Fruit fly (Drosophila melanogaster) whole organism, embryonic: ENCODE results near the gene Cbp20.

Experiments
- CG1233 ChIP-seq: fragments of 200-800 bp; sonication (Bioruptor generic); optimal IDR thresholded peaks from 4 replicates; lab custom pipeline; 2018; ENCODE audit warnings: missing biosample characterization, mild to moderate bottlenecking, missing genetic modification characterization
- CG12391 ChIP-seq: fragments of 200-800 bp; sonication (Bioruptor generic); optimal IDR thresholded peaks from 3 replicates; lab custom pipeline; 2018; ENCODE audit warnings: missing biosample characterization, mild to moderate bottlenecking, missing genetic modification characterization, moderate library complexity
- CG15073 ChIP-seq: fragments of 200-800 bp; sonication (Bioruptor generic); optimal IDR thresholded peaks from 2 replicates; lab custom pipeline; 2016; ENCODE audit warnings: missing biosample characterization, missing genetic modification characterization
- CG15696 ChIP-seq: fragments of 200-800 bp; sonication (Bioruptor generic); optimal IDR thresholded peaks from 2 replicates; lab custom pipeline; 2019; ENCODE audit warnings: missing biosample characterization, mild to moderate bottlenecking, missing genetic modification characterization, moderate library complexity
- CG16815 ChIP-seq: fragments of 200-800 bp; sonication (Bioruptor generic); optimal IDR thresholded peaks from 3 replicates; lab custom pipeline; 2017; ENCODE audit warnings: missing biosample characterization, mild to moderate bottlenecking, missing genetic modification characterization
- CG17359 ChIP-seq: fragments of 200-800 bp; sonication (Bioruptor generic); optimal IDR thresholded peaks from 3 replicates; lab custom pipeline; 2018; ENCODE audit warnings: missing biosample characterization, mild to moderate bottlenecking, missing genetic modification characterization, moderate library complexity
- CG2199 ChIP-seq: fragments of 200-800 bp; sonication (Bioruptor generic); IDR thresholded peaks from 3 replicates; pipeline ENCODE4 v1.3.6; 2022; ENCODE audit warnings: missing biosample characterization, missing genetic modification characterization
- CG30403 ChIP-seq: fragments of 200-800 bp; sonication (Bioruptor generic); optimal IDR thresholded peaks from 3 replicates; lab custom pipeline; 2016; ENCODE audit warnings: missing biosample characterization, missing genetic modification characterization
- CG31365 ChIP-seq: fragments of 200-800 bp; sonication (Bioruptor generic); optimal IDR thresholded peaks from 2 replicates; lab custom pipeline; 2018; ENCODE audit warnings: missing biosample characterization, mild to moderate bottlenecking, missing genetic modification characterization
- CG32532 ChIP-seq: fragments of 200-800 bp; sonication (Bioruptor generic); IDR thresholded peaks from 2 replicates; pipeline ENCODE4 v1.3.6; 2022; ENCODE audit warnings: missing biosample characterization, missing genetic modification characterization
- CG4282 ChIP-seq: fragments of 200-800 bp; sonication (Bioruptor generic); optimal IDR thresholded peaks from 2 replicates; lab custom pipeline; 2016; ENCODE audit warnings: missing biosample characterization, missing genetic modification characterization
- CG4617 ChIP-seq: fragments of 200-800 bp; sonication (Bioruptor generic); optimal IDR thresholded peaks from 3 replicates; lab custom pipeline; 2016; ENCODE audit warnings: missing biosample characterization, missing genetic modification characterization, borderline replicate concordance
- CG6654 ChIP-seq: fragments of 200-800 bp; sonication (Bioruptor generic); optimal IDR thresholded peaks from 2 replicates; lab custom pipeline; 2017; ENCODE audit warnings: missing biosample characterization, mild to moderate bottlenecking, missing genetic modification characterization
- CG6813 ChIP-seq: fragments of 200-800 bp; sonication (Bioruptor generic); optimal IDR thresholded peaks from 2 replicates; lab custom pipeline; 2017; ENCODE audit warnings: missing biosample characterization, missing genetic modification characterization, mild to moderate bottlenecking, moderate library complexity, missing genetic modification reagents
- CG7556 ChIP-seq: fragments of 200-800 bp; sonication (Bioruptor generic); optimal IDR thresholded peaks from 2 replicates; lab custom pipeline; 2017; ENCODE audit warnings: missing biosample characterization, mild to moderate bottlenecking, missing genetic modification characterization
- CG7928 ChIP-seq: fragments of 200-800 bp; sonication (Bioruptor generic); optimal IDR thresholded peaks from 2 replicates; lab custom pipeline; 2017; ENCODE audit warnings: missing biosample characterization, mild to moderate bottlenecking, missing genetic modification characterization
- Camta ChIP-seq: fragments of 200-800 bp; sonication (Bioruptor generic); optimal IDR thresholded peaks from 2 replicates; lab custom pipeline; 2016; ENCODE audit warnings: missing biosample characterization, missing genetic modification characterization
- Chrac-16 ChIP-seq: fragments of 200-800 bp; sonication (Bioruptor generic); optimal IDR thresholded peaks from 3 replicates; lab custom pipeline; 2016; ENCODE audit warnings: missing biosample characterization, missing genetic modification characterization
- ERR ChIP-seq: fragments of 200-800 bp; sonication (Bioruptor generic); optimal IDR thresholded peaks from 2 replicates; lab custom pipeline; 2016; ENCODE audit warnings: missing biosample characterization, missing genetic modification characterization
- Fer1 ChIP-seq: fragments of 200-800 bp; sonication (Bioruptor generic); optimal IDR thresholded peaks from 2 replicates; lab custom pipeline; 2017; ENCODE audit warnings: missing biosample characterization, mild to moderate bottlenecking, missing genetic modification characterization
- GATAe ChIP-seq: fragments of 200-800 bp; sonication (Bioruptor generic); conservative IDR thresholded peaks from 2 replicates; pipeline ENCODE4 v1.3.6; 2022; ENCODE audit warnings: missing biosample characterization, missing genetic modification characterization
- H15 ChIP-seq: fragments of 200-800 bp; sonication (Bioruptor generic); IDR thresholded peaks from 3 replicates; pipeline ENCODE4 v1.3.6; 2022; ENCODE audit warnings: missing biosample characterization, missing genetic modification characterization
- HmgD ChIP-seq: fragments of 200-800 bp; sonication (Bioruptor generic); optimal IDR thresholded peaks from 3 replicates; lab custom pipeline; 2016; ENCODE audit warnings: missing biosample characterization, missing genetic modification characterization
- Max ChIP-seq: fragments of 200-800 bp; sonication (Bioruptor generic); optimal IDR thresholded peaks from 2 replicates; lab custom pipeline; 2016; ENCODE audit warnings: missing biosample characterization, mild to moderate bottlenecking, missing genetic modification characterization
- Mrtf ChIP-seq: fragments of 200-800 bp; sonication (Bioruptor generic); IDR thresholded peaks from 3 replicates; pipeline ENCODE4 v1.3.6; 2022; ENCODE audit warnings: missing biosample characterization, missing genetic modification characterization
- Myb ChIP-seq: fragments of 200-800 bp; sonication (Bioruptor generic); optimal IDR thresholded peaks from 2 replicates; lab custom pipeline; 2016; ENCODE audit warnings: missing biosample characterization, missing genetic modification characterization
- TFAM ChIP-seq: fragments of 200-800 bp; sonication (Bioruptor generic); optimal IDR thresholded peaks from 2 replicates; lab custom pipeline; 2017; ENCODE audit warnings: missing biosample characterization, missing genetic modification characterization, inconsistent platforms
- Taf1 ChIP-seq: fragments of 200-800 bp; sonication (Bioruptor generic); IDR thresholded peaks from 2 replicates; pipeline ENCODE4 v1.3.6; 2022; ENCODE audit warnings: missing biosample characterization, missing genetic modification characterization
- ato ChIP-seq: fragments of 200-800 bp; sonication (Bioruptor generic); IDR thresholded peaks from 2 replicates; pipeline ENCODE4 v1.3.6; 2022; ENCODE audit warnings: missing biosample characterization, missing genetic modification characterization; ENCODE audit not compliant: partially characterized antibody
- bowl ChIP-seq: fragments of 200-800 bp; sonication (Bioruptor generic); IDR thresholded peaks from 2 replicates; pipeline ENCODE4 v1.3.6; 2022; ENCODE audit warnings: missing biosample characterization, missing genetic modification characterization
- btn ChIP-seq: fragments of 200-800 bp; sonication (Bioruptor generic); optimal IDR thresholded peaks from 2 replicates; lab custom pipeline; 2016; ENCODE audit warnings: missing biosample characterization, missing genetic modification characterization
- cg ChIP-seq: fragments of 200-800 bp; sonication (Bioruptor generic); optimal IDR thresholded peaks from 3 replicates; lab custom pipeline; 2019; ENCODE audit warnings: missing biosample characterization, mild to moderate bottlenecking, missing genetic modification characterization, moderate library complexity
- dan ChIP-seq: fragments of 200-800 bp; sonication (Bioruptor generic); IDR thresholded peaks from 2 replicates; pipeline ENCODE4 v1.3.6; 2022; ENCODE audit warnings: missing biosample characterization, missing genetic modification characterization
- dpn ChIP-seq, 2 experiments: fragments of 200-800 bp; sonication (Bioruptor generic); optimal IDR thresholded peaks; 3 replicates each; lab custom pipeline; 2016; ENCODE audit warnings: missing biosample characterization in 2 of 2, missing genetic modification characterization in 2 of 2
- fd3F ChIP-seq: fragments of 200-800 bp; sonication (Bioruptor generic); optimal IDR thresholded peaks from 2 replicates; lab custom pipeline; 2018; ENCODE audit warnings: missing biosample characterization, mild to moderate bottlenecking, missing genetic modification characterization, moderate library complexity
- gsb ChIP-seq: fragments of 200-800 bp; sonication (Bioruptor generic); IDR thresholded peaks from 2 replicates; pipeline ENCODE4 v1.3.6; 2022; ENCODE audit warnings: missing biosample characterization, missing genetic modification characterization
- inv ChIP-seq: fragments of 200-800 bp; sonication (Bioruptor generic); IDR thresholded peaks from 2 replicates; pipeline ENCODE4 v1.3.6; 2022; ENCODE audit warnings: missing biosample characterization, missing genetic modification characterization; ENCODE audit not compliant: partially characterized antibody
- lov ChIP-seq, 2 experiments: fragments of 200-800 bp in 1 of 2; fragments of >200 bp in 1 of 2; sonication (Bioruptor generic) in 1 of 2; IDR thresholded peaks in 1 of 2; optimal IDR thresholded peaks in 1 of 2; 2 replicates in 1 of 2; 3 replicates in 1 of 2; pipeline versions ENCODE4 v1.3.6 to Lab custom; 2017 to 2022; ENCODE audit warnings: missing biosample characterization in 1 of 2, missing genetic modification characterization in 1 of 2
- luna ChIP-seq: fragments of 200-800 bp; sonication (Bioruptor generic); optimal IDR thresholded peaks from 2 replicates; lab custom pipeline; 2016; ENCODE audit warnings: missing biosample characterization, missing genetic modification characterization
- maf-S ChIP-seq: fragments of 200-800 bp; sonication (Bioruptor generic); optimal IDR thresholded peaks from 2 replicates; lab custom pipeline; 2016; ENCODE audit warnings: missing biosample characterization, missing genetic modification characterization
- oc ChIP-seq: fragments of 200-800 bp; sonication (Bioruptor generic); optimal IDR thresholded peaks from 2 replicates; lab custom pipeline; 2018; ENCODE audit warnings: missing biosample characterization, mild to moderate bottlenecking, missing genetic modification characterization, moderate library complexity
- ro ChIP-seq: fragments of 200-800 bp; sonication (Bioruptor generic); IDR thresholded peaks from 2 replicates; pipeline ENCODE4 v1.3.6; 2022; ENCODE audit warnings: missing biosample characterization, missing genetic modification characterization
- schlank ChIP-seq: fragments of 200-800 bp; sonication (Bioruptor generic); optimal IDR thresholded peaks from 2 replicates; lab custom pipeline; 2018; ENCODE audit warnings: missing biosample characterization, mild to moderate bottlenecking, missing genetic modification characterization
- sna ChIP-seq: fragments of 200-800 bp; sonication (Bioruptor generic); IDR thresholded peaks from 2 replicates; pipeline ENCODE4 v1.3.6; 2022; ENCODE audit warnings: missing biosample characterization, missing genetic modification characterization; ENCODE audit not compliant: partially characterized antibody
- sr ChIP-seq: fragments of 200-800 bp; sonication (Bioruptor generic); IDR thresholded peaks from 3 replicates; pipeline ENCODE4 v1.3.6; 2022; ENCODE audit warnings: missing biosample characterization, missing genetic modification characterization
- tio ChIP-seq: fragments of 200-800 bp; sonication (Bioruptor generic); optimal IDR thresholded peaks from 2 replicates; lab custom pipeline; 2017; ENCODE audit warnings: missing biosample characterization, missing genetic modification characterization, inconsistent platforms
- trh ChIP-seq: fragments of 200-800 bp; sonication (Bioruptor generic); optimal IDR thresholded peaks from 2 replicates; lab custom pipeline; 2016; ENCODE audit warnings: missing biosample characterization, missing genetic modification characterization
- ttk ChIP-seq: fragments of 200-800 bp; sonication (Bioruptor generic); IDR thresholded peaks from 2 replicates; pipeline ENCODE4 v2.1.2; 2022; ENCODE audit warnings: missing biosample characterization, missing genetic modification characterization
- usp ChIP-seq: fragments of >200 bp; optimal IDR thresholded peaks from 2 replicates; lab custom pipeline; 2017; ENCODE audit warnings: missing biosample characterization, missing genetic modification characterization

Gene Cbp20

dm6 chr3R:18167416-18168237 is 3.2 kb downstream of the Cbp20 start, which contains the start of gene wrd (continued):
- peak; percentile 13 for TF ChIP-seq Fer1 (GFP tag; lab: Kevin White, UChicago)
- TF ChIP-seq CG17359 (tag; lab: Kevin White, UChicago) = no peak
- TF ChIP-seq ato (GFP tag; lab: Robert Waterston, UW) = 0 out of 2 replicates have a peak, but pooled peaks have one; percentile 18
- peak; percentile 86 for TF ChIP-seq CG7928 (GFP tag; lab: Kevin White, UChicago)
- no peak for TF ChIP-seq oc (tag; lab: Kevin White, UChicago)
- no peak for TF ChIP-seq ro
- peak; percentile 3 for TF ChIP-seq CG12391 (tag; lab: Kevin White, UChicago)
- TF ChIP-seq inv (GFP tag; lab: Robert Waterston, UW) = no peak
- no peak for TF ChIP-seq CG15696 (tag; lab: Kevin White, UChicago)
- TF ChIP-seq CG7556 (GFP tag; lab: Kevin White, UChicago) = no peak
- no peak for TF ChIP-seq CG1233 (GFP tag; lab: Kevin White, UChicago)
- TF ChIP-seq CG4617 = peak; percentile 12
- TF ChIP-seq btn (GFP tag; lab: Kevin White, UChicago) = no peak
- TF ChIP-seq dan (GFP tag; lab: Robert Waterston, UW) = no peak
- no peak for TF ChIP-seq CG15073 (GFP tag; lab: Kevin White, UChicago)
- peak in 1 of 2 experiments; percentile 17 for TF ChIP-seq dpn (GFP tag; optimal IDR thresholded peaks at IDR 0.05; lab: Kevin White, UChicago)
- TF ChIP-seq bowl (GFP tag; lab: Robert Waterston, UW) = no peak
- TF ChIP-seq gsb (GFP tag; lab: Robert Waterston, UW) = no peak
- no peak for TF ChIP-seq TFAM (GFP tag; lab: Kevin White, UChicago)
- peak; percentile 53 for TF ChIP-seq CG30403 (GFP tag; lab: Kevin White, UChicago)
- no peak for TF ChIP-seq CG6654 (GFP tag; lab: Kevin White, UChicago)
- TF ChIP-seq ERR (GFP tag; lab: Kevin White, UChicago) = no peak
- peak; percentile 75 for TF ChIP-seq cg (GFP tag; lab: Kevin White, UChicago)
- TF ChIP-seq GATAe (GFP tag; lab: Robert Waterston, UW) = no peak
- TF ChIP-seq sna (GFP tag; lab: Robert Waterston, UW) = no peak
- no peak for TF ChIP-seq Max (GFP tag; lab: Kevin White, UChicago)
- TF ChIP-seq CG31365 (tag; lab: Kevin White, UChicago) = no peak
- TF ChIP-seq Taf1 (GFP tag; lab: Robert Waterston, UW) = no peak
- 0 out of 2 replicates have a peak, but pooled peaks have one; percentile 7 for TF ChIP-seq CG32532 (GFP tag; lab: Robert Waterston, UW)
- no peak for TF ChIP-seq schlank (tag; lab: Kevin White, UChicago)
- TF ChIP-seq HmgD (GFP tag; lab: Kevin White, UChicago) = no peak
- TF ChIP-seq ttk (GFP tag; lab: Robert Waterston, UW) = no peak
- TF ChIP-seq fd3F (GFP tag; lab: Kevin White, UChicago) = no peak
- no peak for TF ChIP-seq maf-S (GFP tag; lab: Kevin White, UChicago)
- TF ChIP-seq luna = no peak
- no peak for TF ChIP-seq CG2199 (GFP tag; lab: Robert Waterston, UW)
- peak; percentile 22 for TF ChIP-seq tio (GFP tag; lab: Kevin White, UChicago)
- no peak for TF ChIP-seq H15 (GFP tag; lab: Robert Waterston, UW)
- TF ChIP-seq usp (GFP tag; lab: Kevin White, UChicago) = no peak
- TF ChIP-seq CG16815 (GFP tag; lab: Kevin White, UChicago) = no peak
- no peak for TF ChIP-seq Chrac-16 (GFP tag; lab: Kevin White, UChicago)
- no peak for TF ChIP-seq Camta (GFP tag; lab: Kevin White, UChicago)
- TF ChIP-seq lov (optimal IDR thresholded peaks at IDR 0.05; lab: Kevin White, UChicago) = no peak
- no peak for TF ChIP-seq lov (GFP tag; IDR thresholded peaks at IDR 0.05; lab: Robert Waterston, UW)
- no peak for TF ChIP-seq trh
- no peak for TF ChIP-seq CG4282 (GFP tag; lab: Kevin White, UChicago)
- no peak for TF ChIP-seq Myb
- TF ChIP-seq CG6813 = no peak
- TF ChIP-seq Mrtf (GFP tag; lab: Robert Waterston, UW) = no peak
- no peak for TF ChIP-seq sr (GFP tag; lab: Robert Waterston, UW)
